Worm (Caenorhabditis elegans) whole organism, young adult: ENCODE measurements around the gene flp-34.

Experiments used
- B0035.1 ChIP-seq: sonication (generic microtip); optimal IDR thresholded peaks from 2 replicates; lab custom pipeline; 2016; ENCODE audit warnings: missing genetic modification characterization, mild to moderate bottlenecking, missing compliant biosample characterization, missing genotype, missing genetic modification reagents
- F22D6.2 ChIP-seq: sonication (generic microtip); optimal IDR thresholded peaks from 2 replicates; lab custom pipeline; 2016; ENCODE audit warnings: mild to moderate bottlenecking, missing genetic modification characterization, missing compliant biosample characterization
- F23B12.7 ChIP-seq: sonication (generic microtip); optimal IDR thresholded peaks from 2 replicates; lab custom pipeline; 2017; ENCODE audit warnings: missing genetic modification characterization, mild to moderate bottlenecking, missing compliant biosample characterization, antibody characterized with exemption, moderate library complexity; ENCODE audit not compliant: insufficient read depth
- F33H1.4 ChIP-seq: fragments of 200-800 bp; sonication (Bioruptor generic); IDR thresholded peaks from 2 replicates; pipeline ENCODE4 v1.3.6; 2022; ENCODE audit warnings: missing genetic modification reagents, missing genetic modification characterization, missing compliant biosample characterization
- F37B4.10 ChIP-seq: fragments of 200-800 bp; sonication (Bioruptor generic); IDR thresholded peaks from 2 replicates; pipeline ENCODE4 v1.3.6; 2022; ENCODE audit warnings: missing genetic modification characterization, missing compliant biosample characterization
- F39B2.1 ChIP-seq: fragments of 200-800 bp; sonication (Bioruptor generic); IDR thresholded peaks from 2 replicates; pipeline ENCODE4 v1.3.6; 2022; ENCODE audit warnings: missing genetic modification reagents, missing genetic modification characterization, missing compliant biosample characterization
- F49E8.2 ChIP-seq: sonication (generic microtip); optimal IDR thresholded peaks from 3 replicates; lab custom pipeline; 2017; ENCODE audit warnings: missing genetic modification characterization, mild to moderate bottlenecking, missing compliant biosample characterization, antibody characterized with exemption, moderate library complexity; ENCODE audit not compliant: insufficient read depth
- T07F8.4 ChIP-seq: sonication (generic microtip); optimal IDR thresholded peaks from 2 replicates; lab custom pipeline; 2016; ENCODE audit warnings: mild to moderate bottlenecking, missing genetic modification characterization, moderate library complexity, missing compliant biosample characterization
- Y53G8AR.9 ChIP-seq: fragments of 200-800 bp; sonication (Bioruptor generic); conservative IDR thresholded peaks from 2 replicates; pipeline ENCODE4 v1.3.6; 2022; ENCODE audit warnings: missing genetic modification reagents, missing genetic modification characterization, missing compliant biosample characterization
- Y79H2A.3 ChIP-seq: fragments of 200-800 bp; sonication (Bioruptor generic); conservative IDR thresholded peaks from 2 replicates; pipeline ENCODE4 v1.3.6; 2022; ENCODE audit warnings: missing genetic modification reagents, missing genetic modification characterization, missing compliant biosample characterization
- ama-1 ChIP-seq, 3 experiments: fragments of 150-350 bp in 1 of 3; sonication (generic microtip) in 2 of 3; optimal IDR thresholded peaks; 2 replicates each; lab custom pipeline; 2014 to 2018; ENCODE audit warnings: missing biosample characterization in 2 of 3, missing genetic modification characterization in 2 of 3, missing genetic modification reagents in 2 of 3
- aptf-3 ChIP-seq: fragments of 200-800 bp; sonication (Bioruptor generic); IDR thresholded peaks from 2 replicates; pipeline ENCODE4 v1.3.6; 2022; ENCODE audit warnings: missing genetic modification characterization, missing compliant biosample characterization
- atf-7 ChIP-seq: sonication (generic microtip); optimal IDR thresholded peaks from 2 replicates; lab custom pipeline; 2017; ENCODE audit warnings: mild to moderate bottlenecking, missing genetic modification characterization, missing compliant biosample characterization
- attf-6 ChIP-seq: fragments of 200-800 bp; sonication (Bioruptor generic); IDR thresholded peaks from 2 replicates; pipeline ENCODE4 v1.3.6; 2022; ENCODE audit warnings: missing genetic modification reagents, missing genetic modification characterization, missing compliant biosample characterization
- cebp-2 ChIP-seq: fragments of 200-800 bp; sonication (Bioruptor generic); IDR thresholded peaks from 2 replicates; pipeline ENCODE4 v1.3.6; 2022; ENCODE audit warnings: missing genetic modification characterization, missing compliant biosample characterization
- ceh-100 ChIP-seq: fragments of 200-800 bp; sonication (Bioruptor generic); IDR thresholded peaks from 2 replicates; pipeline ENCODE4 v1.3.6; 2022; ENCODE audit warnings: missing genetic modification reagents, missing genetic modification characterization, missing compliant biosample characterization
- ceh-79 ChIP-seq: sonication (generic microtip); optimal IDR thresholded peaks from 2 replicates; lab custom pipeline; 2017; ENCODE audit warnings: mild to moderate bottlenecking, missing genetic modification characterization, missing compliant biosample characterization
- chd-7 ChIP-seq: sonication (generic microtip); optimal IDR thresholded peaks from 2 replicates; lab custom pipeline; 2016; ENCODE audit warnings: mild to moderate bottlenecking, missing genetic modification characterization, moderate library complexity, missing compliant biosample characterization
- die-1 ChIP-seq: sonication (generic microtip); optimal IDR thresholded peaks from 2 replicates; lab custom pipeline; 2016; ENCODE audit warnings: missing genotype, mild to moderate bottlenecking, missing genetic modification characterization, missing compliant biosample characterization
- dpff-1 ChIP-seq: sonication (generic microtip); optimal IDR thresholded peaks from 2 replicates; lab custom pipeline; 2017; ENCODE audit warnings: mild to moderate bottlenecking, missing genetic modification characterization, missing compliant biosample characterization
- egrh-3 ChIP-seq: fragments of 200-800 bp; sonication (Bioruptor generic); IDR thresholded peaks from 2 replicates; pipeline ENCODE4 v1.3.6; 2022; ENCODE audit warnings: missing genetic modification reagents, missing genetic modification characterization, missing compliant biosample characterization
- ekl-4 ChIP-seq: fragments of 200-800 bp; sonication (Bioruptor generic); IDR thresholded peaks from 2 replicates; pipeline ENCODE4 v1.3.6; 2022; ENCODE audit warnings: missing genetic modification reagents, missing genetic modification characterization, missing compliant biosample characterization
- hsf-1 ChIP-seq: fragments of 200-800 bp; sonication (Bioruptor generic); IDR thresholded peaks from 2 replicates; pipeline ENCODE4 v1.3.6; 2022; ENCODE audit warnings: missing genetic modification reagents, missing genetic modification characterization, missing compliant biosample characterization
- lsl-1 ChIP-seq: fragments of 200-800 bp; sonication (Bioruptor generic); optimal IDR thresholded peaks from 2 replicates; lab custom pipeline; 2018; ENCODE audit warnings: mild to moderate bottlenecking, missing genetic modification characterization, moderate library complexity, missing compliant biosample characterization
- lsy-27 ChIP-seq: sonication (generic microtip); optimal IDR thresholded peaks from 2 replicates; lab custom pipeline; 2017; ENCODE audit warnings: missing genetic modification characterization, mild to moderate bottlenecking, missing compliant biosample characterization, antibody characterized with exemption, missing genotype, borderline replicate concordance; ENCODE audit not compliant: insufficient read depth
- madf-6 ChIP-seq: fragments of 200-800 bp; sonication (Bioruptor generic); IDR thresholded peaks from 2 replicates; pipeline ENCODE4 v1.3.6; 2022; ENCODE audit warnings: missing genetic modification reagents, missing genetic modification characterization, missing compliant biosample characterization
- mel-28 ChIP-seq: sonication (generic microtip); optimal IDR thresholded peaks from 2 replicates; lab custom pipeline; 2016; ENCODE audit warnings: borderline replicate concordance, mild to moderate bottlenecking, missing genetic modification characterization, missing compliant biosample characterization
- mxl-1 ChIP-seq: sonication (generic microtip); optimal IDR thresholded peaks from 2 replicates; lab custom pipeline; 2016; ENCODE audit warnings: missing genetic modification characterization, missing compliant biosample characterization
- nfya-1 ChIP-seq: sonication (generic microtip); optimal IDR thresholded peaks from 2 replicates; lab custom pipeline; 2017; ENCODE audit warnings: antibody characterized with exemption, missing compliant biosample characterization, missing genetic modification characterization, borderline replicate concordance; ENCODE audit not compliant: insufficient read depth
- nhr-120 ChIP-seq: fragments of 200-800 bp; sonication (Bioruptor generic); IDR thresholded peaks from 2 replicates; pipeline ENCODE4 v1.3.6; 2022; ENCODE audit warnings: missing genetic modification characterization, missing compliant biosample characterization
- rec-8 ChIP-seq, 2 experiments: sonication (generic microtip); optimal IDR thresholded peaks; 2 replicates each; lab custom pipeline; 2016; ENCODE audit warnings: mild to moderate bottlenecking in 2 of 2, missing genetic modification characterization in 2 of 2, missing genetic modification reagents in 2 of 2, missing genotype in 2 of 2, missing biosample characterization in 1 of 2, missing compliant biosample characterization in 1 of 2, moderate library complexity in 1 of 2
- snpc-4 ChIP-seq, 5 experiments: fragments of 150-350 bp in 1 of 5; sonication (generic microtip) in 4 of 5; optimal IDR thresholded peaks; 2 replicates each; lab custom pipeline; 2014 to 2018; ENCODE audit warnings: missing genetic modification characterization in 5 of 5, missing biosample characterization in 3 of 5, antibody characterized with exemption in 2 of 5, mild to moderate bottlenecking in 2 of 5, missing compliant biosample characterization in 2 of 5, missing genotype in 2 of 5, moderate library complexity in 2 of 5, missing genetic modification reagents in 1 of 5
- sptf-2 ChIP-seq: fragments of 200-800 bp; sonication (Bioruptor generic); optimal IDR thresholded peaks from 2 replicates; lab custom pipeline; 2018; ENCODE audit warnings: mild to moderate bottlenecking, missing genetic modification characterization, missing compliant biosample characterization
- unc-130 ChIP-seq: sonication (generic microtip); optimal IDR thresholded peaks from 2 replicates; lab custom pipeline; 2016; ENCODE audit warnings: missing genetic modification reagents, missing genetic modification characterization, missing compliant biosample characterization
- zfh-2 ChIP-seq: fragments of 200-800 bp; sonication (Bioruptor generic); conservative IDR thresholded peaks from 2 replicates; pipeline ENCODE4 v1.3.6; 2022; ENCODE audit warnings: missing genetic modification reagents, missing genetic modification characterization, missing compliant biosample characterization
- ztf-22 ChIP-seq: fragments of 200-800 bp; sonication (Bioruptor generic); optimal IDR thresholded peaks from 2 replicates; lab custom pipeline; 2018; ENCODE audit warnings: mild to moderate bottlenecking, missing genetic modification characterization, moderate library complexity, missing compliant biosample characterization
- ztf-25 ChIP-seq: fragments of 200-800 bp; sonication (Bioruptor generic); IDR thresholded peaks from 2 replicates; pipeline ENCODE4 v1.3.6; 2022; ENCODE audit warnings: missing genetic modification reagents, missing genetic modification characterization, missing compliant biosample characterization
- ztf-26 ChIP-seq: sonication (generic microtip); optimal IDR thresholded peaks from 2 replicates; lab custom pipeline; 2017; ENCODE audit warnings: missing genetic modification characterization, missing compliant biosample characterization
- ztf-28 ChIP-seq: fragments of 200-800 bp; sonication (Bioruptor generic); IDR thresholded peaks from 2 replicates; pipeline ENCODE4 v1.3.6; 2022; ENCODE audit warnings: missing genetic modification reagents, missing genetic modification characterization, missing compliant biosample characterization
- ztf-3 ChIP-seq: fragments of 200-800 bp; sonication (Bioruptor generic); optimal IDR thresholded peaks from 2 replicates; lab custom pipeline; 2018; ENCODE audit warnings: mild to moderate bottlenecking, missing genetic modification characterization, missing compliant biosample characterization

The flp-34 gene

DNA sequence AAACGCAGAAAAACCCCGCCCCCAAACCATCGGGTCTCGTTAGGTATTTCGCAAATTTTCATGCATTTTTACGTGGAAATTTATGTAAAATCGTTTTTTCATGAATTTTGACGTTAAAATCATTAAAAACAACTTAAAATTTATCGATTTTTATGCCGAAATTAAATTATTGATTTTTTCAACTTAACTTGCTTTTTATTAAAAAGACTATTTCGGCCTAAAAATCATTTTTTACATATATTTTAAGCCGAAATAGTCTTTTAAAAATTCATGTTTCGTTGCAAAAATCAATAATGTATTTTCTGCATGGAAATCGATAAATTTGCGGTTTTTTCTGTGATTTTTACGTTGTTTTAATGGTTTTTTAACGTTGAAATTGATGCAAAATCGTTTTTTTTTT lies 37.6 kb downstream of the flp-34 start:
- TF ChIP-seq F23B12.7 (tag; lab: Kevin White, UChicago) = no peak
- no peak for TF ChIP-seq T07F8.4 (tag; lab: Kevin White, UChicago)
- TF ChIP-seq die-1 (tag; lab: Kevin White, UChicago) = no peak
- TF ChIP-seq ama-1 (optimal IDR thresholded peaks at IDR 0.05; lab: Kevin White, UChicago) = no peak
- no peak for TF ChIP-seq ama-1 (GFP tag; optimal IDR thresholded peaks at IDR 0.05; lab: Kevin White, UChicago)
- TF ChIP-seq mxl-1 (tag; lab: Kevin White, UChicago) = no peak
- TF ChIP-seq ceh-100 (GFP tag; lab: Robert Waterston, UW) = no peak
- no peak for TF ChIP-seq ztf-28 (GFP tag; lab: Robert Waterston, UW)
- TF ChIP-seq rec-8 (tag; optimal IDR thresholded peaks at IDR 0.05; lab: Kevin White, UChicago) = no peak
- TF ChIP-seq F22D6.2 (tag; lab: Kevin White, UChicago) = no peak
- no peak for TF ChIP-seq F33H1.4 (GFP tag; lab: Robert Waterston, UW)
- no peak for TF ChIP-seq atf-7 (tag; lab: Kevin White, UChicago)
- TF ChIP-seq mel-28 (tag; lab: Kevin White, UChicago) = no peak
- TF ChIP-seq ztf-26 (tag; lab: Kevin White, UChicago) = no peak
- no peak for TF ChIP-seq cebp-2 (GFP tag; lab: Robert Waterston, UW)
- TF ChIP-seq F39B2.1 = no peak
- TF ChIP-seq ztf-25 = no peak
- no peak for TF ChIP-seq B0035.1 (tag; lab: Kevin White, UChicago)
- TF ChIP-seq sptf-2 (GFP tag; lab: Kevin White, UChicago) = no peak
- no peak for TF ChIP-seq F37B4.10 (GFP tag; lab: Robert Waterston, UW)
- TF ChIP-seq ztf-22 = no peak

DNA sequence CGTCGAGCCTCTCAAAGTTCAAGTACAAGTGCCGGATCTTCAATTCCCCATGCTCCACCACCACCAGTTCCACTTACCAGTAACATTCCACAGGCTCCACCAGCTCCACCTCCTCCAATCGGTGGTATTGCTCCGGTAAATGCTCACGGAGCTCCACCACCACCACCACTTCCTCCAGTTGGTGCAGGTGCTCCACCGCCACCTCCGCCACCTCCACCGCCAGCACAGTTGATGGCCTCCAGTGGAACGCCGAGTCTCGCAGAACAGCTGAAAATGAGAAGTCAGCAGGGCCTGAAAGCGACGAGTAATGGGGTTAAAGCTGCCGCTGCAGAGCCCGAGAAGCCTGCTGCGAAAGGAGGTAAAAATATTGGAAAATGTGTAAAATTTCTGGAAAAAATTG lies 42.9 kb downstream of the flp-34 start:
- TF ChIP-seq zfh-2 (GFP tag; lab: Robert Waterston, UW) = peak; percentile 92
- peak; percentile 84 for TF ChIP-seq egrh-3 (GFP tag; lab: Robert Waterston, UW)
- no peak for TF ChIP-seq hsf-1 (GFP tag; lab: Robert Waterston, UW)
- no peak for TF ChIP-seq Y79H2A.3 (GFP tag; lab: Robert Waterston, UW)
- TF ChIP-seq F39B2.1 = 0 out of 2 replicates have a peak, but pooled peaks have one; percentile 5
- TF ChIP-seq madf-6 (GFP tag; lab: Robert Waterston, UW) = no peak

- TF ChIP-seq unc-130 (GFP tag; lab: Kevin White, UChicago) (no peak), F49E8.2 (tag; lab: Kevin White, UChicago) (no peak), snpc-4 (GFP tag; optimal IDR thresholded peaks at IDR 0.05; lab: Kevin White, UChicago) (no peak), snpc-4 (tag; optimal IDR thresholded peaks at IDR 0.05; lab: Kevin White, UChicago) (no peak), ekl-4 (GFP tag; lab: Robert Waterston, UW) (no peak), lsy-27 (tag; lab: Kevin White, UChicago) (no peak), ceh-100 (GFP tag; lab: Robert Waterston, UW) (no peak), ztf-3 (no peak), dpff-1 (tag; lab: Kevin White, UChicago) (no peak), Y53G8AR.9 (GFP tag; lab: Robert Waterston, UW) (no peak), attf-6 (GFP tag; lab: Robert Waterston, UW) (no peak), nhr-120 (GFP tag; lab: Robert Waterston, UW) (no peak), ztf-25 (no peak), chd-7 (tag; lab: Kevin White, UChicago) (no peak), lsl-1 (GFP tag; lab: Kevin White, UChicago) (no peak), ceh-79 (tag; lab: Kevin White, UChicago) (no peak), aptf-3 (no peak), F33H1.4 (GFP tag; lab: Robert Waterston, UW) (no peak), nfya-1 (tag; lab: Kevin White, UChicago) (no peak)
These were observed 50.1 kb downstream of the flp-34 start for ce11 chrV:983120-983519.
